Worm (Caenorhabditis elegans): ENCODE results near the gene dgat-2.

Gene dgat-2

ce11 chrV:17620266-17620665 lies 39.8 kb upstream of the dgat-2 start, which contains the start of gene Y6G8.8:
Gene Y6G8.8, plus strand, starts transcription at chrV:17620566.
- no peak for TF ChIP-seq nhr-237 (tag; optimal IDR thresholded peaks at IDR 0.05)
- TF ChIP-seq sea-2 (GFP tag; optimal IDR thresholded peaks at IDR 0.05): no peak
- no peak for TF ChIP-seq aly-2 (tag; optimal IDR thresholded peaks at IDR 0.05)
- no peak for TF ChIP-seq tbx-2 (tag; optimal IDR thresholded peaks at IDR 0.05)
- no peak for TF ChIP-seq nhr-11 (tag; optimal IDR thresholded peaks at IDR 0.05)
- TF ChIP-seq eor-1 (tag; optimal IDR thresholded peaks at IDR 0.05): no peak
- no peak for TF ChIP-seq ceh-9 (tag; optimal IDR thresholded peaks at IDR 0.05)
- TF ChIP-seq nhr-77 (tag; optimal IDR thresholded peaks at IDR 0.05): no peak
- no peak for TF ChIP-seq fkh-10 (GFP tag; optimal IDR thresholded peaks at IDR 0.05)
- no peak for TF ChIP-seq lin-39 (tag; optimal IDR thresholded peaks at IDR 0.05)
- no peak for TF ChIP-seq lin-15B (tag; optimal IDR thresholded peaks at IDR 0.05)
- TF ChIP-seq nfya-1 (tag; optimal IDR thresholded peaks at IDR 0.05; ENCODE audit: insufficient read depth): no peak
- no peak for TF ChIP-seq nhr-12 (tag; optimal IDR thresholded peaks at IDR 0.05)
- no peak for TF ChIP-seq pqm-1 (tag; optimal IDR thresholded peaks at IDR 0.05)

- no peak for TF ChIP-seq nhr-23 (tag; optimal IDR thresholded peaks at IDR 0.05)
- TF ChIP-seq aly-2 (tag; optimal IDR thresholded peaks at IDR 0.05): no peak
- no peak for TF ChIP-seq nhr-43 (tag; optimal IDR thresholded peaks at IDR 0.05; ENCODE audit: poor library complexity, severe bottlenecking)
- no peak for TF ChIP-seq ceh-9 (tag; optimal IDR thresholded peaks at IDR 0.05)
- no peak for TF ChIP-seq hmg-11 (tag; optimal IDR thresholded peaks at IDR 0.05)
- no peak for TF ChIP-seq egl-27 (tag; optimal IDR thresholded peaks at IDR 0.05)
Observed at ce11 chrV:17623230-17623629, 36.9 kb upstream of the dgat-2 start, which contains the start of gene F57G4.1. Gene F57G4.1, plus strand, starts transcription at chrV:17623530.

- no peak for TF ChIP-seq lsy-12 (tag; optimal IDR thresholded peaks at IDR 0.05)
- TF ChIP-seq ceh-28 (tag; optimal IDR thresholded peaks at IDR 0.05): no peak
- TF ChIP-seq mml-1 (tag; optimal IDR thresholded peaks at IDR 0.05): no peak
- no peak for TF ChIP-seq elt-3 (tag; optimal IDR thresholded peaks at IDR 0.05)
- no peak for TF ChIP-seq snpc-4 (tag; optimal IDR thresholded peaks at IDR 0.05)
- TF ChIP-seq eor-1 (tag; optimal IDR thresholded peaks at IDR 0.05): no peak
- no peak for TF ChIP-seq ZK546.5 (tag; optimal IDR thresholded peaks at IDR 0.05)
- TF ChIP-seq tbx-2 (tag; optimal IDR thresholded peaks at IDR 0.05): no peak
- no peak for TF ChIP-seq nhr-67 (tag; optimal IDR thresholded peaks at IDR 0.05)
- no peak for TF ChIP-seq daf-12 (tag; optimal IDR thresholded peaks at IDR 0.05)
- no peak for TF ChIP-seq pha-4 (tag; optimal IDR thresholded peaks at IDR 0.05)
- no peak for TF ChIP-seq nhr-11 (tag; optimal IDR thresholded peaks at IDR 0.05)
- TF ChIP-seq jun-1 (tag; optimal IDR thresholded peaks at IDR 0.05): no peak
- no peak for TF ChIP-seq unc-62 (GFP tag; optimal IDR thresholded peaks at IDR 0.05)
- TF ChIP-seq fkh-10 (GFP tag; optimal IDR thresholded peaks at IDR 0.05): no peak
- TF ChIP-seq R02D3.7 (tag; optimal IDR thresholded peaks at IDR 0.05): no peak
- no peak for TF ChIP-seq nhr-77 (tag; optimal IDR thresholded peaks at IDR 0.05)
- no peak for TF ChIP-seq pqm-1 (tag; optimal IDR thresholded peaks at IDR 0.05)
- TF ChIP-seq hmg-11 (tag; optimal IDR thresholded peaks at IDR 0.05): no peak
- TF ChIP-seq fos-1 (tag; optimal IDR thresholded peaks at IDR 0.05): no peak
Observed at ce11 chrV:17624906-17625305, 35.2 kb upstream of the dgat-2 start, which contains the start of gene F57G4.11. Gene F57G4.11, plus strand, starts transcription at chrV:17625206.

ce11 chrV:17628566-17628965 lies 31.5 kb upstream of the dgat-2 start, which contains the start of gene F57G4.10:
Gene F57G4.10, plus strand, starts transcription at chrV:17628866.
- TF ChIP-seq tbx-2 (tag; optimal IDR thresholded peaks at IDR 0.05): no peak
- no peak for TF ChIP-seq R02D3.7 (tag; optimal IDR thresholded peaks at IDR 0.05)
- no peak for TF ChIP-seq nhr-237 (tag; optimal IDR thresholded peaks at IDR 0.05)
- no peak for TF ChIP-seq nhr-11 (tag; optimal IDR thresholded peaks at IDR 0.05)
- no peak for TF ChIP-seq jun-1 (tag; optimal IDR thresholded peaks at IDR 0.05)
- TF ChIP-seq ztf-11 (tag; optimal IDR thresholded peaks at IDR 0.05): no peak
- no peak for TF ChIP-seq aly-2 (tag; optimal IDR thresholded peaks at IDR 0.05)
- TF ChIP-seq daf-12 (tag; optimal IDR thresholded peaks at IDR 0.05): no peak
- no peak for TF ChIP-seq nhr-77 (tag; optimal IDR thresholded peaks at IDR 0.05)
- TF ChIP-seq unc-39 (tag; optimal IDR thresholded peaks at IDR 0.05): no peak
- no peak for TF ChIP-seq eor-1 (tag; optimal IDR thresholded peaks at IDR 0.05)
- no peak for TF ChIP-seq ztf-4 (tag; optimal IDR thresholded peaks at IDR 0.05)

- TF ChIP-seq lsy-12 (tag; optimal IDR thresholded peaks at IDR 0.05) (no peak), nhr-67 (tag; optimal IDR thresholded peaks at IDR 0.05) (no peak), nhr-23 (tag; optimal IDR thresholded peaks at IDR 0.05) (no peak), fkh-2 (tag; optimal IDR thresholded peaks at IDR 0.05) (no peak), ZK546.5 (tag; optimal IDR thresholded peaks at IDR 0.05) (no peak), mdl-1 (tag; optimal IDR thresholded peaks at IDR 0.05) (no peak), elt-1 (tag; optimal IDR thresholded peaks at IDR 0.05) (no peak)
Observed at ce11 chrV:17650427-17650826, 9.7 kb upstream of the dgat-2 start, which contains the start of gene fbxa-192. Gene fbxa-192, minus strand, starts transcription at chrV:17650527.
